Worm (Caenorhabditis elegans): ENCODE measurements around the gene fbxb-53.

The fbxb-53 gene

DNA sequence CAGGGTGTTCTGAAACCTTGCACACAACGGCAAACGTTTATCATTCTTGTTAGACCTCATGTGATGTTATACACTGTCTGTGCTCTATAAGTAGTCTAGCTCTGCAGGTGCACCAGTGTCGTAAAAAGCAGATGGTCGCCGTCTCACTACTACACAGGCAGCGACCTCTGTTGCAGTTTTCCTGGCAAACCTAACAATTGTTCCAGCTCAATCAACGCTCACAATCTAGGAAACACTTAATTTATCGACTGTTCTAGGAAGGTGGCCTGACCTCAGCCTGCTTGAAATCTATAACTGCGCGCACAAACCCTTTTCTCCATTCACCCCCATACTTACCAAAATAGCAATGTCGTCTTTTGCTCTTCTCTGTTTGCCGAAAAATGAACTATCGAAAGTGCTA lies 32.4 kb upstream of the fbxb-53 start, which contains the start of gene fbxb-11:
fbxb-11 (plus strand) TSS at position 301 of the 400 bp plus-strand sequence.
- TF ChIP-seq lsy-12 (tag; optimal IDR thresholded peaks at IDR 0.05) (no peak), zag-1 (tag; optimal IDR thresholded peaks at IDR 0.05) (no peak), eor-1 (tag; optimal IDR thresholded peaks at IDR 0.05) (no peak), tbx-2 (tag; optimal IDR thresholded peaks at IDR 0.05) (no peak), hmg-11 (tag; optimal IDR thresholded peaks at IDR 0.05) (no peak), ceh-9 (tag; optimal IDR thresholded peaks at IDR 0.05) (no peak), egl-27 (tag; optimal IDR thresholded peaks at IDR 0.05) (no peak), aly-2 (tag; optimal IDR thresholded peaks at IDR 0.05) (no peak)

DNA sequence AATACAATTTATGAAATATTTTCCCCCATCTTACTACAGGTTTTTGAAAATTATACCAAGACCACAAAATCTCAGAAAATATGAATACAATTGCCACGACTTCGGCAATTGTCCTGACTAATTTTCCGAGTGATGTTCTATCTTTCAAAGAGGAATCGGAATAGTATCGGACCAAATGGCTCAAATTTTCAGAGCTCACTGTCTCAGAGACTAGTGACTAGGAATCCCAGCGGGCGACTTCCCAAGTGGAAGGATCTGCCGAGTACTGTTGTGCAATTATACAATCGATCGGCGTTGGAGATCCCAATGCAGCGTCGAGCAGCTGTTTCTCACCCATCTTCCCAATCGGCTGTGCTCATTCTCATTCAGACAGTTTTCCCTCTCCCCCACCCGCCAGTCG lies 30.9 kb upstream of the fbxb-53 start, which contains the start of gene F45C12.17:
F45C12.17 (plus strand) TSS at position 377 of the 400 bp plus-strand sequence.
- TF ChIP-seq zag-1 (tag; optimal IDR thresholded peaks at IDR 0.05) (no peak), lin-39 (tag; optimal IDR thresholded peaks at IDR 0.05) (no peak), ceh-16 (tag; optimal IDR thresholded peaks at IDR 0.05) (no peak), ZK546.5 (tag; optimal IDR thresholded peaks at IDR 0.05) (no peak), egl-27 (tag; optimal IDR thresholded peaks at IDR 0.05) (no peak), hmg-11 (tag; optimal IDR thresholded peaks at IDR 0.05) (no peak), sea-2 (GFP tag; optimal IDR thresholded peaks at IDR 0.05) (no peak), egl-5 (tag; optimal IDR thresholded peaks at IDR 0.05) (no peak), daf-12 (tag; optimal IDR thresholded peaks at IDR 0.05) (no peak), unc-39 (tag; optimal IDR thresholded peaks at IDR 0.05) (no peak), nhr-76 (tag; optimal IDR thresholded peaks at IDR 0.05) (no peak), ceh-82 (tag; optimal IDR thresholded peaks at IDR 0.05) (no peak), unc-62 (GFP tag; optimal IDR thresholded peaks at IDR 0.05) (no peak), nhr-28 (tag; optimal IDR thresholded peaks at IDR 0.05) (no peak), eor-1 (tag; optimal IDR thresholded peaks at IDR 0.05) (no peak), lsy-12 (tag; optimal IDR thresholded peaks at IDR 0.05) (no peak), ztf-4 (tag; optimal IDR thresholded peaks at IDR 0.05) (no peak), nhr-237 (tag; optimal IDR thresholded peaks at IDR 0.05) (no peak), tbx-2 (tag; optimal IDR thresholded peaks at IDR 0.05) (no peak)

DNA sequence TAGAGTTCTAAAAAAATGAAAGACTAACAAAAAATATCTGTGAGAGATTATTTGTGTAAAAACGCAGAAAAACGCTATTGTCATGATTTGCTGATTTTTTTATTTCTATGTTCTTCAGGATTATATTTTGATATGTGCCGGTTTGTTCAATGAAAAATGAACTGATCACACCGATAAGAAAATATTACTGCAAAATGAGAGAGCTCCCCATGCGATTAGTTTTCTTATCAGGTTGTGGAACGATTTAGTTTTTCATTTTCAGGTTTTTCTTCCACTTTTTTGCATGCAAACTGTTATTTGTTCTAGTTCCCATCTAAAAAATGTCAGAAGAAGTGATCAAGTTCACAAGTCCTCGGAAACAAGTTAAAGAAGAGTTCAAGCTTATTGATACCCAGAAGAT lies 28.4 kb upstream of the fbxb-53 start, which contains the start of gene btb-9:
btb-9 (plus strand) TSS at position 254 of the 400 bp plus-strand sequence.
- TF ChIP-seq ZK546.5 (tag; optimal IDR thresholded peaks at IDR 0.05): no peak
- TF ChIP-seq nhr-23 (tag; optimal IDR thresholded peaks at IDR 0.05): no peak
- TF ChIP-seq nhr-76 (tag; optimal IDR thresholded peaks at IDR 0.05): no peak
- no peak for TF ChIP-seq fkh-10 (GFP tag; optimal IDR thresholded peaks at IDR 0.05)
- TF ChIP-seq hmg-11 (tag; optimal IDR thresholded peaks at IDR 0.05): no peak
- TF ChIP-seq lin-39 (tag; optimal IDR thresholded peaks at IDR 0.05): no peak
- TF ChIP-seq lin-15B (tag; optimal IDR thresholded peaks at IDR 0.05): no peak
- peak; percentile 92 for TF ChIP-seq elt-2 (tag; optimal IDR thresholded peaks at IDR 0.05)
- peak; percentile 89 for TF ChIP-seq pqm-1 (tag; optimal IDR thresholded peaks at IDR 0.05)

DNA sequence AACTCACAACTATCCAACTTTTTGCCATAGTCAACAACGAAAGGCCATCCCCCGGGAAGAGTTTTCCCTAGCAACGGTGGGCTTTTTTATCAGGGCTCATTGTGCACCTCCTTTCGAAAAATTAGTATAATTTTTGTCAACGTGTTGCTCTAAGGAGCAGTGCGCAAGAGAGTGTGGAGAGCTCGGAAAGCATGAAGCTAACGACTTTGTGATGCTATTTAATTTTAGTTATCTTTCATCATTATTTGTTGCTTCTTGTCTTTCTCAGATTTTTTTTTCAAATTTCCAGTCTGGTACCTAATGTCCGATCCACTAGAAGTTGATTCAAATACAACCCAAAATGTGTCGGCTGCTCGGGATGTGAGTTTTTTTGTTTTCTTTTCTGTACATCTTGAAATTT lies 26.6 kb upstream of the fbxb-53 start, which contains the start of gene ceh-81:
ceh-81 (plus strand) TSS at position 301 of the 400 bp plus-strand sequence.
- no peak for TF ChIP-seq nhr-43 (tag; optimal IDR thresholded peaks at IDR 0.05; ENCODE audit: poor library complexity, severe bottlenecking)
- no peak for TF ChIP-seq elt-3 (tag; optimal IDR thresholded peaks at IDR 0.05)
- no peak for TF ChIP-seq fkh-10 (GFP tag; optimal IDR thresholded peaks at IDR 0.05)
- TF ChIP-seq lin-15B (tag; optimal IDR thresholded peaks at IDR 0.05): no peak
- no peak for TF ChIP-seq R02D3.7 (tag; optimal IDR thresholded peaks at IDR 0.05)
- no peak for TF ChIP-seq pha-4 (tag; optimal IDR thresholded peaks at IDR 0.05)
- no peak for TF ChIP-seq elt-2 (tag; optimal IDR thresholded peaks at IDR 0.05)
- TF ChIP-seq snpc-4 (tag; optimal IDR thresholded peaks at IDR 0.05): no peak
- no peak for TF ChIP-seq mdl-1 (tag; optimal IDR thresholded peaks at IDR 0.05)
- no peak for TF ChIP-seq eor-1 (tag; optimal IDR thresholded peaks at IDR 0.05)
- TF ChIP-seq ceh-9 (tag; optimal IDR thresholded peaks at IDR 0.05): no peak
- no peak for TF ChIP-seq jun-1 (tag; optimal IDR thresholded peaks at IDR 0.05)
- TF ChIP-seq nhr-237 (tag; optimal IDR thresholded peaks at IDR 0.05): no peak
- TF ChIP-seq fkh-2 (tag; optimal IDR thresholded peaks at IDR 0.05): no peak
- no peak for TF ChIP-seq nhr-28 (tag; optimal IDR thresholded peaks at IDR 0.05)
- TF ChIP-seq skn-1 (tag; optimal IDR thresholded peaks at IDR 0.05): no peak
- no peak for TF ChIP-seq ztf-4 (tag; optimal IDR thresholded peaks at IDR 0.05)
- no peak for TF ChIP-seq egl-5 (tag; optimal IDR thresholded peaks at IDR 0.05)
- no peak for TF ChIP-seq lsy-12 (tag; optimal IDR thresholded peaks at IDR 0.05)
